Worm (Caenorhabditis elegans): ENCODE measurements around the gene cnc-9.
"Not testable (repeated sequence)": the region's sequence is repeated elsewhere in the genome, so short reads cannot be mapped to it uniquely, and the experiment has no call there.

cnc-9 gene

ce11 chrV:7400095-7400494 is at the start of gene cnc-9:
cnc-9 (minus strand) TSS chrV:7400195.
- TF ChIP-seq ceh-13 (GFP tag; optimal IDR thresholded peaks at IDR 0.05) (no peak), sea-1 (GFP tag; conservative IDR thresholded peaks at IDR 0.05) (no peak), ama-1 (optimal IDR thresholded peaks at IDR 0.05) (no peak)

ce11 chrV:7449303-7449827 is 49.4 kb upstream of the cnc-9 start, which contains the start of gene try-12:
try-12 (plus strand) TSS chrV:7449353.
- TF ChIP-seq F13C5.2 (tag; optimal IDR thresholded peaks at IDR 0.05), result no peak
- TF ChIP-seq tbx-11 (GFP tag; IDR thresholded peaks at IDR 0.05), result no peak
- no peak for TF ChIP-seq B0310.2 (tag; optimal IDR thresholded peaks at IDR 0.05)

- no peak for TF ChIP-seq hmbx-1 (tag; optimal IDR thresholded peaks at IDR 0.05)
- no peak for TF ChIP-seq ets-7 (tag; optimal IDR thresholded peaks at IDR 0.05)
Measured at ce11 chrV:7446965-7447364, 47.0 kb upstream of the cnc-9 start, which contains the start of gene F25E5.5. F25E5.5 (plus strand) TSS chrV:7447265.

- not testable (repeated sequence) for TF ChIP-seq ets-7 (tag; optimal IDR thresholded peaks at IDR 0.05); ama-1 (optimal IDR thresholded peaks at IDR 0.05); flt-1 (GFP tag; IDR thresholded peaks at IDR 0.05)
Measured at ce11 chrV:7444331-7444730, 44.3 kb upstream of the cnc-9 start, which contains the start of gene nhr-141. nhr-141 (plus strand) TSS chrV:7444661.

ce11 chrV:7443480-7443879 is 43.5 kb upstream of the cnc-9 start:
- TF ChIP-seq sea-1 (GFP tag; conservative IDR thresholded peaks at IDR 0.05), result peak; percentile 85
- 0 out of 2 replicates have a peak, but pooled peaks have one; percentile 35 for TF ChIP-seq scrt-1 (GFP tag; IDR thresholded peaks at IDR 0.05)
- TF ChIP-seq tbx-37 (GFP tag; conservative IDR thresholded peaks at IDR 0.05), result peak; percentile 34; the same call in 1 of the 2 replicates
- TF ChIP-seq tbx-11 (GFP tag; IDR thresholded peaks at IDR 0.05), result peak; percentile 68; the same call in 1 of the 2 replicates

ce11 chrV:7439807-7440206 is 39.8 kb upstream of the cnc-9 start, which contains the start of gene try-13:
try-13 (plus strand) TSS chrV:7440107.
- TF ChIP-seq B0310.2 (tag; optimal IDR thresholded peaks at IDR 0.05) (no peak), ceh-36 (tag; optimal IDR thresholded peaks at IDR 0.05) (no peak), flt-1 (GFP tag; IDR thresholded peaks at IDR 0.05) (no peak), hmbx-1 (tag; optimal IDR thresholded peaks at IDR 0.05) (no peak), hnd-1 (tag; optimal IDR thresholded peaks at IDR 0.05) (no peak), pes-1 (GFP tag; IDR thresholded peaks at IDR 0.05) (no peak), ama-1 (optimal IDR thresholded peaks at IDR 0.05) (no peak), scrt-1 (GFP tag; IDR thresholded peaks at IDR 0.05) (no peak), sea-1 (GFP tag; conservative IDR thresholded peaks at IDR 0.05) (no peak), hmg-4 (GFP tag; optimal IDR thresholded peaks at IDR 0.05) (no peak), tra-4 (tag; optimal IDR thresholded peaks at IDR 0.05) (no peak), ceh-13 (GFP tag; optimal IDR thresholded peaks at IDR 0.05) (no peak)

- no peak for TF ChIP-seq scrt-1 (GFP tag; IDR thresholded peaks at IDR 0.05)
- no peak for TF ChIP-seq ceh-36 (tag; optimal IDR thresholded peaks at IDR 0.05)
- TF ChIP-seq ama-1 (optimal IDR thresholded peaks at IDR 0.05), result no peak
- no peak for TF ChIP-seq tra-4 (tag; optimal IDR thresholded peaks at IDR 0.05)
- TF ChIP-seq hmg-4 (GFP tag; optimal IDR thresholded peaks at IDR 0.05), result no peak
- no peak for TF ChIP-seq B0310.2 (tag; optimal IDR thresholded peaks at IDR 0.05)
- no peak for TF ChIP-seq tbx-37 (GFP tag; conservative IDR thresholded peaks at IDR 0.05)
- no peak for TF ChIP-seq F13C5.2 (tag; optimal IDR thresholded peaks at IDR 0.05)
- TF ChIP-seq flt-1 (GFP tag; IDR thresholded peaks at IDR 0.05), result no peak
Measured at ce11 chrV:7437985-7438384, 38.0 kb upstream of the cnc-9 start, which contains the start of gene F25E5.16. F25E5.16 (plus strand) TSS chrV:7438285.

- TF ChIP-seq tbx-11 (GFP tag; IDR thresholded peaks at IDR 0.05), result no peak
- TF ChIP-seq ama-1 (optimal IDR thresholded peaks at IDR 0.05), result no peak
Measured at ce11 chrV:7437538-7437937, 37.5 kb upstream of the cnc-9 start, which contains the start of gene F25E5.9. F25E5.9 (minus strand) TSS chrV:7437919.

- TF ChIP-seq ets-7 (tag; optimal IDR thresholded peaks at IDR 0.05) (no peak), hmg-4 (GFP tag; optimal IDR thresholded peaks at IDR 0.05) (no peak), B0310.2 (tag; optimal IDR thresholded peaks at IDR 0.05) (no peak), F13C5.2 (tag; optimal IDR thresholded peaks at IDR 0.05) (no peak), ceh-13 (GFP tag; optimal IDR thresholded peaks at IDR 0.05) (no peak), tbx-11 (GFP tag; IDR thresholded peaks at IDR 0.05) (no peak), aly-1 (tag; optimal IDR thresholded peaks at IDR 0.05) (no peak), sea-1 (GFP tag; conservative IDR thresholded peaks at IDR 0.05) (no peak), flt-1 (GFP tag; IDR thresholded peaks at IDR 0.05) (no peak), hnd-1 (tag; optimal IDR thresholded peaks at IDR 0.05) (no peak), ceh-36 (tag; optimal IDR thresholded peaks at IDR 0.05) (no peak), scrt-1 (GFP tag; IDR thresholded peaks at IDR 0.05) (no peak), tbx-37 (GFP tag; conservative IDR thresholded peaks at IDR 0.05) (no peak), tra-4 (tag; optimal IDR thresholded peaks at IDR 0.05) (no peak), ama-1 (optimal IDR thresholded peaks at IDR 0.05) (no peak), hmbx-1 (tag; optimal IDR thresholded peaks at IDR 0.05) (no peak)
Measured at ce11 chrV:7436911-7437310, 36.9 kb upstream of the cnc-9 start.

Measured in whole organism, early embryonic.